Fruit fly (Drosophila melanogaster) whole organism, larva: Measurements from ENCODE around the gene Tim9b.

ENCODE experiments used
- noc ChIP-seq: fragments of 200-800 bp; sonication (Bioruptor generic); optimal IDR thresholded peaks from 3 replicates; lab custom pipeline; 2019; ENCODE audit warnings: missing biosample characterization, mild to moderate bottlenecking, missing genetic modification characterization, moderate library complexity

The Tim9b gene

dm6 chrX:19618183-19618740 is at the start of gene Tim9b, which contains the start of gene Pstk:
Gene Tim9b (minus strand): TSS chrX:19618537.
Gene Pstk (minus strand): TSS chrX:19618537.
- TF ChIP-seq noc (tag; lab: Kevin White, UChicago) = no peak

- TF ChIP-seq noc (tag; lab: Kevin White, UChicago) = no peak
Observed at dm6 chrX:19667444-19668104, 49.2 kb upstream of the Tim9b start.

- peak; percentile 26 for TF ChIP-seq noc (tag; lab: Kevin White, UChicago)
Observed at dm6 chrX:19666991-19667409, 48.7 kb upstream of the Tim9b start, which contains the start of gene Zw. Gene Zw (plus strand): TSS chrX:19667252.

- TF ChIP-seq noc (tag; lab: Kevin White, UChicago) = peak; percentile 30
Observed at dm6 chrX:19665684-19666141, 47.4 kb upstream of the Tim9b start.

dm6 chrX:19663859-19664728 is 45.8 kb upstream of the Tim9b start, which contains the start of the genes CG14223 and Ssu72:
Gene CG14223 (minus strand): TSS chrX:19663971.
Gene Ssu72 (plus strand): TSS chrX:19664561.
- TF ChIP-seq noc (tag; lab: Kevin White, UChicago) = no peak

- no peak for TF ChIP-seq noc (tag; lab: Kevin White, UChicago)
Observed at dm6 chrX:19663196-19663858, 45.0 kb upstream of the Tim9b start.

- no peak for TF ChIP-seq noc (tag; lab: Kevin White, UChicago)
Observed at dm6 chrX:19662583-19663195, 44.4 kb upstream of the Tim9b start.

- TF ChIP-seq noc (tag; lab: Kevin White, UChicago) = no peak
Observed at dm6 chrX:19651757-19652419, 33.6 kb upstream of the Tim9b start, which contains the start of the genes Ranbp21 and Elys. Gene Ranbp21 (minus strand): TSS chrX:19652269. Gene Elys (plus strand): TSS chrX:19652305.

dm6 chrX:19645873-19646541 is 27.7 kb upstream of the Tim9b start, which contains the start of gene Arp10:
Gene Arp10 (minus strand): TSS chrX:19646176.
- TF ChIP-seq noc (tag; lab: Kevin White, UChicago) = no peak

dm6 chrX:19642819-19643504 is 24.6 kb upstream of the Tim9b start, which contains the start of the genes CG12237 and Sec61gamma:
Gene CG12237 (minus strand): TSS chrX:19642869.
Gene Sec61gamma (plus strand): TSS chrX:19643327.
- TF ChIP-seq noc (tag; lab: Kevin White, UChicago) = no peak

- no peak for TF ChIP-seq noc (tag; lab: Kevin White, UChicago)
Observed at dm6 chrX:19640707-19641248, 22.4 kb upstream of the Tim9b start.

- no peak for TF ChIP-seq noc (tag; lab: Kevin White, UChicago)
Observed at dm6 chrX:19638328-19638940, 20.1 kb upstream of the Tim9b start, which contains the start of gene Rcd-1. Gene Rcd-1 (plus strand): TSS chrX:19638767.
